Fruit fly (Drosophila melanogaster) whole organism, adult: Measurements from ENCODE around the gene Sptr.

Source experiments
- CG11617 ChIP-seq: fragments of 200-800 bp; sonication (Bioruptor generic); optimal IDR thresholded peaks from 2 replicates; lab custom pipeline; 2017; ENCODE audit warnings: mild to moderate bottlenecking, missing biosample characterization, missing genetic modification reagents, missing genetic modification characterization
- CG12768 ChIP-seq: fragments of 200-800 bp; sonication (Bioruptor generic); optimal IDR thresholded peaks from 2 replicates; lab custom pipeline; 2017; ENCODE audit warnings: missing biosample characterization, missing genetic modification characterization, mild to moderate bottlenecking, moderate library complexity, missing genetic modification reagents
- CG14711 ChIP-seq: fragments of 200-800 bp; sonication (Bioruptor generic); optimal IDR thresholded peaks from 2 replicates; lab custom pipeline; 2018; ENCODE audit warnings: missing biosample characterization, mild to moderate bottlenecking, missing genetic modification characterization, moderate library complexity
- CG33017 ChIP-seq: fragments of 200-800 bp; sonication (Bioruptor generic); optimal IDR thresholded peaks from 2 replicates; lab custom pipeline; 2018; ENCODE audit warnings: missing biosample characterization, mild to moderate bottlenecking, missing genetic modification characterization, moderate library complexity
- CG7045 ChIP-seq: fragments of 200-800 bp; sonication (Bioruptor generic); optimal IDR thresholded peaks from 2 replicates; lab custom pipeline; 2017; ENCODE audit warnings: missing biosample characterization, mild to moderate bottlenecking, missing genetic modification characterization
- CG7101 ChIP-seq: fragments of 200-800 bp; sonication (Bioruptor generic); optimal IDR thresholded peaks from 2 replicates; lab custom pipeline; 2018; ENCODE audit warnings: missing biosample characterization, mild to moderate bottlenecking, missing genetic modification characterization, moderate library complexity
- Hr96 ChIP-seq: fragments of 200-800 bp; sonication (Bioruptor generic); optimal IDR thresholded peaks from 2 replicates; lab custom pipeline; 2016; ENCODE audit warnings: missing biosample characterization, missing genetic modification characterization
- Mnt ChIP-seq: fragments of 200-800 bp; sonication (Bioruptor generic); optimal IDR thresholded peaks from 2 replicates; lab custom pipeline; 2016; ENCODE audit warnings: missing biosample characterization, mild to moderate bottlenecking, missing genetic modification characterization
- pad ChIP-seq: fragments of 200-800 bp; sonication (Bioruptor generic); optimal IDR thresholded peaks from 3 replicates; lab custom pipeline; 2017; ENCODE audit warnings: missing biosample characterization, missing genetic modification characterization, mild to moderate bottlenecking, moderate library complexity, missing genetic modification reagents
- tj ChIP-seq: fragments of 200-800 bp; sonication (Bioruptor generic); optimal IDR thresholded peaks from 3 replicates; lab custom pipeline; 2017; ENCODE audit warnings: missing biosample characterization, mild to moderate bottlenecking, missing genetic modification characterization, moderate library complexity

DNA sequence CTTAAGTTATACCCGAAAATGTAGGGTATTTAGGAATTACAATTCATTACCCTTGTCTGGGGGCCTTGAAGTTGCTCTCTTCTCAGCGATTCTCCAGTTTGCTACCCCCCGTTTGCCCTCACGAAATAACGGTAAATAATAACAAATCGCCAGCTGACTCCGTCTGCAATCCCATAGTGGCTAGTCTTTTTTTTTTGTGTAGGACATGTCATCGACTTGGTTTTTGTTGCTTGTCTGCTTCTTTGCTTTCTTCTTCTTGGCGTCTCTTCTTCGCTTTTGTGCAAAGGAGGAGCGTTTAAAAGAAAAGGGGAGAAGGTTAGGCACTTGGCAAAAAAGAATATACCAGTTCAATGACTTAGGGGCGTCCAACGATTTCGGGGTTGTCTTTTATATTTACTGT is 48.0 kb downstream of the Sptr start:
- TF ChIP-seq Mnt (GFP tag; lab: Kevin White, UChicago) (no peak), CG33017 (tag; lab: Kevin White, UChicago) (no peak), Hr96 (GFP tag; lab: Kevin White, UChicago) (no peak), CG14711 (tag; lab: Kevin White, UChicago) (no peak), tj (GFP tag; lab: Kevin White, UChicago) (no peak), CG11617 (GFP tag; lab: Kevin White, UChicago) (no peak), CG7045 (GFP tag; lab: Kevin White, UChicago) (no peak), pad (peak; percentile 68), CG12768 (GFP tag; lab: Kevin White, UChicago) (no peak), CG7101 (tag; lab: Kevin White, UChicago) (no peak)
